Fruit fly (Drosophila melanogaster): Measurements from ENCODE around the gene MICAL-like.

MICAL-like gene

dm6 chr3L:12967633-12968032, 47.5 kb downstream of the MICAL-like start, which contains the start of gene Or69a:
TSS of gene Or69a (minus strand) at chr3L:12967733.
- no peak for TF ChIP-seq Sin3A (optimal IDR thresholded peaks at IDR 0.05)

Data from Kc167 (cell line).